Fruit fly (Drosophila melanogaster) whole organism, embryonic: ENCODE data around the gene HDAC4.
A peak's percentile ranks its signal among the peaks of the same experiment; 100 is the strongest.

Experiments
- Bteb2 ChIP-seq: fragments of 200-800 bp; sonication (Bioruptor generic); optimal IDR thresholded peaks from 2 replicates; lab custom pipeline; 2016; ENCODE audit warnings: missing biosample characterization, missing genetic modification characterization
- CG11085 ChIP-seq: fragments of 200-800 bp; sonication (Bioruptor generic); IDR thresholded peaks from 2 replicates; pipeline ENCODE4 v1.3.6; 2022; ENCODE audit warnings: missing biosample characterization, missing genetic modification characterization
- CG11695 ChIP-seq: fragments of 200-800 bp; sonication (Bioruptor generic); IDR thresholded peaks from 3 replicates; pipeline ENCODE4 v1.3.6; 2022; ENCODE audit warnings: missing biosample characterization, missing genetic modification characterization
- CG12155 ChIP-seq: fragments of 200-800 bp; sonication (Bioruptor generic); optimal IDR thresholded peaks from 3 replicates; lab custom pipeline; 2016; ENCODE audit warnings: missing biosample characterization, missing genetic modification characterization
- CG12236 ChIP-seq: fragments of 200-800 bp; sonication (Bioruptor generic); optimal IDR thresholded peaks from 2 replicates; lab custom pipeline; 2016; ENCODE audit warnings: missing biosample characterization, missing genetic modification characterization
- CG13775 ChIP-seq: fragments of 200-800 bp; sonication (Bioruptor generic); optimal IDR thresholded peaks from 3 replicates; lab custom pipeline; 2017; ENCODE audit warnings: missing biosample characterization, mild to moderate bottlenecking, missing genetic modification characterization
- CG15514 ChIP-seq: fragments of 200-800 bp; sonication (Bioruptor generic); optimal IDR thresholded peaks from 3 replicates; lab custom pipeline; 2017; ENCODE audit warnings: missing biosample characterization, missing genetic modification characterization, mild to moderate bottlenecking, moderate library complexity, missing genetic modification reagents
- CG17186 ChIP-seq: fragments of 200-800 bp; sonication (Bioruptor generic); optimal IDR thresholded peaks from 3 replicates; lab custom pipeline; 2017; ENCODE audit warnings: missing biosample characterization, missing genetic modification reagents, missing genetic modification characterization
- CG1792 ChIP-seq: fragments of 200-800 bp; sonication (Bioruptor generic); optimal IDR thresholded peaks from 2 replicates; lab custom pipeline; 2016; ENCODE audit warnings: missing biosample characterization, missing genetic modification characterization
- CG18011 ChIP-seq: fragments of 200-800 bp; sonication (Bioruptor generic); optimal IDR thresholded peaks from 2 replicates; lab custom pipeline; 2017; ENCODE audit warnings: missing biosample characterization, missing genetic modification characterization, mild to moderate bottlenecking, moderate library complexity, missing genotype
- CG2129 ChIP-seq: fragments of 200-800 bp; sonication (Bioruptor generic); IDR thresholded peaks from 2 replicates; pipeline ENCODE4 v1.3.6; 2022; ENCODE audit warnings: missing biosample characterization, missing genetic modification characterization; ENCODE audit not compliant: partially characterized antibody
- CG3065 ChIP-seq: fragments of 200-800 bp; sonication (Bioruptor generic); optimal IDR thresholded peaks from 2 replicates; lab custom pipeline; 2016; ENCODE audit warnings: missing biosample characterization, missing genetic modification characterization
- CG4820 ChIP-seq: fragments of 200-800 bp; sonication (Bioruptor generic); optimal IDR thresholded peaks from 3 replicates; lab custom pipeline; 2016; ENCODE audit warnings: missing biosample characterization, missing genetic modification characterization
- CG4854 ChIP-seq: fragments of 200-800 bp; sonication (Bioruptor generic); optimal IDR thresholded peaks from 2 replicates; lab custom pipeline; 2016; ENCODE audit warnings: missing biosample characterization, missing genetic modification characterization, inconsistent platforms
- CG6854 ChIP-seq: fragments of 200-800 bp; sonication (Bioruptor generic); optimal IDR thresholded peaks from 3 replicates; lab custom pipeline; 2017; ENCODE audit warnings: missing biosample characterization, mild to moderate bottlenecking, missing genetic modification characterization
- CG8924 ChIP-seq: fragments of 200-800 bp; optimal IDR thresholded peaks from 3 replicates; lab custom pipeline; 2019; ENCODE audit warnings: missing biosample characterization, mild to moderate bottlenecking, missing genetic modification characterization, moderate library complexity
- Deaf1 ChIP-seq: fragments of 200-800 bp; optimal IDR thresholded peaks from 3 replicates; lab custom pipeline; 2019; ENCODE audit warnings: missing biosample characterization, mild to moderate bottlenecking, missing genetic modification characterization, moderate library complexity
- Dek ChIP-seq: fragments of 200-800 bp; sonication (Bioruptor generic); optimal IDR thresholded peaks from 3 replicates; lab custom pipeline; 2019; ENCODE audit warnings: missing biosample characterization, mild to moderate bottlenecking, missing genetic modification characterization, moderate library complexity
- Gug ChIP-seq: fragments of 200-800 bp; sonication (Bioruptor generic); IDR thresholded peaks from 4 replicates; pipeline ENCODE4 v1.3.6; 2022; ENCODE audit warnings: missing biosample characterization, missing genetic modification characterization
- HLHmδ ChIP-seq: fragments of 200-800 bp; sonication (Bioruptor generic); optimal IDR thresholded peaks from 2 replicates; lab custom pipeline; 2018; ENCODE audit warnings: missing biosample characterization, mild to moderate bottlenecking, missing genetic modification characterization, moderate library complexity
- Hr3 ChIP-seq: fragments of 200-800 bp; sonication (Bioruptor generic); optimal IDR thresholded peaks from 3 replicates; lab custom pipeline; 2016; ENCODE audit warnings: missing biosample characterization, missing genetic modification characterization
- Kr ChIP-seq: fragments of 200-800 bp; sonication (Bioruptor generic); optimal IDR thresholded peaks from 2 replicates; lab custom pipeline; 2017; ENCODE audit warnings: missing biosample characterization, mild to moderate bottlenecking, missing genetic modification characterization
- Lpt ChIP-seq: fragments of >200 bp; optimal IDR thresholded peaks from 2 replicates; lab custom pipeline; 2018; ENCODE audit warnings: missing biosample characterization, missing genetic modification characterization
- Mes4 ChIP-seq: fragments of 200-800 bp; sonication (Bioruptor generic); optimal IDR thresholded peaks from 2 replicates; lab custom pipeline; 2016; ENCODE audit warnings: missing biosample characterization, missing genetic modification characterization
- Nf-YB ChIP-seq: fragments of 200-800 bp; sonication (Bioruptor generic); optimal IDR thresholded peaks from 3 replicates; lab custom pipeline; 2019; ENCODE audit warnings: missing biosample characterization, mild to moderate bottlenecking, missing genetic modification characterization, moderate library complexity
- Nf-YC ChIP-seq: fragments of 200-800 bp; optimal IDR thresholded peaks from 3 replicates; lab custom pipeline; 2019; ENCODE audit warnings: missing biosample characterization, mild to moderate bottlenecking, missing genetic modification characterization, moderate library complexity
- Sin3A ChIP-seq: fragments of >200 bp; optimal IDR thresholded peaks from 2 replicates; lab custom pipeline; 2018
- Xbp1 ChIP-seq: fragments of 200-800 bp; sonication (Bioruptor generic); optimal IDR thresholded peaks from 3 replicates; lab custom pipeline; 2016; ENCODE audit warnings: missing biosample characterization, mild to moderate bottlenecking, missing genetic modification characterization
- bcd ChIP-seq: fragments of 200-800 bp; sonication (Bioruptor generic); optimal IDR thresholded peaks from 2 replicates; lab custom pipeline; 2017; ENCODE audit warnings: missing biosample characterization, mild to moderate bottlenecking, missing genetic modification characterization
- emc ChIP-seq: fragments of 200-800 bp; sonication (Bioruptor generic); optimal IDR thresholded peaks from 2 replicates; lab custom pipeline; 2016; ENCODE audit warnings: missing biosample characterization, missing genetic modification characterization
- ewg ChIP-seq: fragments of 200-800 bp; sonication (Bioruptor generic); optimal IDR thresholded peaks from 3 replicates; lab custom pipeline; 2017; ENCODE audit warnings: mild to moderate bottlenecking, missing biosample characterization, missing genetic modification reagents, missing genetic modification characterization
- exex ChIP-seq: fragments of 200-800 bp; sonication (Bioruptor generic); optimal IDR thresholded peaks from 4 replicates; lab custom pipeline; 2018; ENCODE audit warnings: missing biosample characterization, mild to moderate bottlenecking, missing genetic modification characterization, moderate library complexity
- fd64A ChIP-seq: fragments of 200-800 bp; sonication (Bioruptor generic); optimal IDR thresholded peaks from 3 replicates; lab custom pipeline; 2018; ENCODE audit warnings: missing biosample characterization, mild to moderate bottlenecking, missing genetic modification characterization
- gcm ChIP-seq: fragments of 200-800 bp; sonication (Bioruptor generic); optimal IDR thresholded peaks from 2 replicates; lab custom pipeline; 2019; ENCODE audit warnings: missing biosample characterization, mild to moderate bottlenecking, missing genetic modification characterization, moderate library complexity
- gfzf ChIP-seq: fragments of 200-800 bp; sonication (Bioruptor generic); optimal IDR thresholded peaks from 2 replicates; lab custom pipeline; 2016; ENCODE audit warnings: missing biosample characterization, mild to moderate bottlenecking, missing genetic modification characterization, moderate library complexity
- hbn ChIP-seq: fragments of 200-800 bp; sonication (Bioruptor generic); IDR thresholded peaks from 2 replicates; pipeline ENCODE4 v1.3.6; 2022; ENCODE audit warnings: missing biosample characterization, missing genetic modification characterization; ENCODE audit not compliant: partially characterized antibody
- her ChIP-seq: fragments of 200-800 bp; sonication (Bioruptor generic); optimal IDR thresholded peaks from 2 replicates; lab custom pipeline; 2016; ENCODE audit warnings: missing biosample characterization, missing genetic modification characterization
- hth ChIP-seq: fragments of >200 bp; optimal IDR thresholded peaks from 2 replicates; lab custom pipeline; 2017; ENCODE audit warnings: inconsistent platforms
- nau ChIP-seq: fragments of 200-800 bp; sonication (Bioruptor generic); optimal IDR thresholded peaks from 3 replicates; lab custom pipeline; 2017; ENCODE audit warnings: missing biosample characterization, mild to moderate bottlenecking, missing genetic modification characterization, missing genetic modification reagents
- onecut ChIP-seq: fragments of 200-800 bp; sonication (Bioruptor generic); IDR thresholded peaks from 2 replicates; pipeline ENCODE4 v1.3.6; 2022; ENCODE audit warnings: missing biosample characterization, missing genetic modification characterization
- pita ChIP-seq: fragments of 200-800 bp; sonication (Bioruptor generic); optimal IDR thresholded peaks from 2 replicates; lab custom pipeline; 2017; ENCODE audit warnings: missing biosample characterization, mild to moderate bottlenecking, missing genetic modification characterization
- prd ChIP-seq, 3 experiments: fragments of >200 bp in 2 of 3; fragments of 200-800 bp in 1 of 3; sonication (Bioruptor generic) in 1 of 3; optimal IDR thresholded peaks in 2 of 3; IDR thresholded peaks in 1 of 3; 2 replicates in 2 of 3; 3 replicates in 1 of 3; pipeline versions ENCODE4 v1.3.6 to Lab custom; 2017 to 2022; ENCODE audit warnings: missing biosample characterization in 1 of 3, missing genetic modification characterization in 1 of 3
- pum ChIP-seq: fragments of 200-800 bp; sonication (Bioruptor generic); optimal IDR thresholded peaks from 2 replicates; lab custom pipeline; 2016; ENCODE audit warnings: missing biosample characterization, missing genetic modification characterization
- sd ChIP-seq: fragments of 200-800 bp; sonication (Bioruptor generic); optimal IDR thresholded peaks from 3 replicates; lab custom pipeline; 2018; ENCODE audit warnings: missing biosample characterization, mild to moderate bottlenecking, missing genetic modification characterization, moderate library complexity
- slp2 ChIP-seq: fragments of 200-800 bp; sonication (Bioruptor generic); optimal IDR thresholded peaks from 2 replicates; lab custom pipeline; 2016; ENCODE audit warnings: missing biosample characterization, missing genetic modification characterization
- tin ChIP-seq: fragments of 200-800 bp; sonication (Bioruptor generic); optimal IDR thresholded peaks from 3 replicates; lab custom pipeline; 2016; ENCODE audit warnings: missing biosample characterization, missing genetic modification characterization
- toy ChIP-seq: fragments of 200-800 bp; sonication (Bioruptor generic); IDR thresholded peaks from 2 replicates; pipeline ENCODE4 v1.3.6; 2022; ENCODE audit warnings: missing biosample characterization, missing genetic modification characterization
- trem ChIP-seq: fragments of 200-800 bp; optimal IDR thresholded peaks from 3 replicates; lab custom pipeline; 2019; ENCODE audit warnings: missing biosample characterization, mild to moderate bottlenecking, missing genetic modification characterization, moderate library complexity

Gene HDAC4

DNA sequence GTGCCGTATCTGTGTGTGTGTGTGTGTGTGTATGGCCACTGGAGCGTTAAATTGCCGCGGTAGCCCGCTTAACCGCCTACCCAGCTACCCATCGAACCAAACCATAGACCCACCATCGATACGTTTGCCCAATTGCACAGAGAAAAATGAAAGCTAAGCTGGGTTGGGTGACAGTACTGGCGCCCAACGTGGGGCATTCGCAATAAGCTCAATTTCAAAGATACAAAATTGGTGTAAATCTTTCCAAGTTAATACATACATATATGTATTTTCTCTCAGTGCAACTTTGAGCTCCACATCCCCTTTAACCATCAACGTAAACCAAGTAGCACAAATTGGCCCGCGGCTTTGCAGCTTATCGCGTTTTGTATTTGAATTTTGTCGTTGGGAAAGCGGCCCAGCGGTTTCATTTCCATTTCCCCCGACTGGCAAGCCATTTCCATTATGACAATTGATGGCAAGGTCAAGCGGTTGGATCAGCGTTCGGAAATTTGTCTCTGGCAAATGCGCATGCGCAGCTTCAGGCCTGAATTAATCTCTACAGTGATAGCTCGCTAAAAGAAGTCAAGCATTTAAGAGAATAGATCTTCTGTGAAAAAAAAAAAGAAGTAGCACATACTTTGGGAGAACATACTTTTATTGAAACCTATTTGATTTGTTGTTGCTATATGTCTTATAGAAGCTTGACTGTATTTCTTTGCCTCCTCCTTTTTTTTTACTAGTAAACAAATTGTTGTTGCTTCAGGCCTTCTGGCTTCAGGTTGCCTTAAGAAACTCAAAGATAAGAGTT lies 52.8 kb downstream of the HDAC4 start (continued):
- TF ChIP-seq Bteb2 (GFP tag; lab: Kevin White, UChicago) (no peak), pum (peak; percentile 68), CG13775 (GFP tag; lab: Kevin White, UChicago) (peak; percentile 46), Kr (GFP tag; lab: Kevin White, UChicago) (no peak), CG15514 (GFP tag; lab: Kevin White, UChicago) (peak; percentile 55), onecut (GFP tag; lab: Robert Waterston, UW) (peak; percentile 77), CG17186 (peak; percentile 8), tin (GFP tag; lab: Kevin White, UChicago) (peak; percentile 66), CG11695 (GFP tag; lab: Robert Waterston, UW) (peak; percentile 65), CG3065 (no peak), gfzf (GFP tag; lab: Kevin White, UChicago) (no peak), CG11085 (GFP tag; lab: Robert Waterston, UW) (peak; percentile 28; the same call in 1 of the 2 replicates), CG12155 (GFP tag; lab: Kevin White, UChicago) (peak; percentile 36), sd (peak; percentile 13), Xbp1 (GFP tag; lab: Kevin White, UChicago) (peak; percentile 74), Gug (GFP tag; lab: Robert Waterston, UW) (peak; percentile 87), trem (tag; lab: Kevin White, UChicago) (no peak), CG12236 (GFP tag; lab: Kevin White, UChicago) (peak; percentile 31), Deaf1 (peak; percentile 39), slp2 (GFP tag; lab: Kevin White, UChicago) (peak; percentile 33), Hr3 (GFP tag; lab: Kevin White, UChicago) (peak; percentile 65), ewg (GFP tag; lab: Kevin White, UChicago) (peak; percentile 48), Mes4 (peak; percentile 36), CG8924 (tag; lab: Kevin White, UChicago) (peak; percentile 75), emc (GFP tag; lab: Kevin White, UChicago) (peak; percentile 13), CG4854 (peak; percentile 31), CG4820 (GFP tag; lab: Kevin White, UChicago) (peak; percentile 62), bcd (GFP tag; lab: Kevin White, UChicago) (peak; percentile 75), CG2129 (GFP tag; lab: Robert Waterston, UW) (no peak), hbn (GFP tag; lab: Robert Waterston, UW) (no peak), hth (lab: Kevin White, UChicago) (no peak), Nf-YB (peak; percentile 4), fd64A (peak; percentile 45), toy (GFP tag; lab: Robert Waterston, UW) (0 out of 2 replicates have a peak, but pooled peaks have one; percentile 32), HLHmδ (GFP tag; lab: Kevin White, UChicago) (no peak), Nf-YC (tag; lab: Kevin White, UChicago) (peak; percentile 25), CG6854 (GFP tag; lab: Kevin White, UChicago) (peak; percentile 19), exex (tag; lab: Kevin White, UChicago) (no peak), prd (optimal IDR thresholded peaks at IDR 0.05; lab: Kevin White, UChicago) (no peak), prd (GFP tag; IDR thresholded peaks at IDR 0.05; lab: Robert Waterston, UW) (peak; percentile 83), gcm (peak; percentile 53), Sin3A (lab: Kevin White, UChicago) (no peak), nau (GFP tag; lab: Kevin White, UChicago) (peak; percentile 37), pita (no peak), CG1792 (GFP tag; lab: Kevin White, UChicago) (peak; percentile 52), CG18011 (GFP tag; lab: Kevin White, UChicago) (peak; percentile 1), Dek (peak; percentile 24), Lpt (no peak), her (GFP tag; lab: Kevin White, UChicago) (peak; percentile 59)
